Fruit fly (Drosophila melanogaster): Measurements from ENCODE around the gene Gr64c.
A peak's percentile ranks its signal among the peaks of the same experiment; 100 is the strongest.

Gene Gr64c

DNA sequence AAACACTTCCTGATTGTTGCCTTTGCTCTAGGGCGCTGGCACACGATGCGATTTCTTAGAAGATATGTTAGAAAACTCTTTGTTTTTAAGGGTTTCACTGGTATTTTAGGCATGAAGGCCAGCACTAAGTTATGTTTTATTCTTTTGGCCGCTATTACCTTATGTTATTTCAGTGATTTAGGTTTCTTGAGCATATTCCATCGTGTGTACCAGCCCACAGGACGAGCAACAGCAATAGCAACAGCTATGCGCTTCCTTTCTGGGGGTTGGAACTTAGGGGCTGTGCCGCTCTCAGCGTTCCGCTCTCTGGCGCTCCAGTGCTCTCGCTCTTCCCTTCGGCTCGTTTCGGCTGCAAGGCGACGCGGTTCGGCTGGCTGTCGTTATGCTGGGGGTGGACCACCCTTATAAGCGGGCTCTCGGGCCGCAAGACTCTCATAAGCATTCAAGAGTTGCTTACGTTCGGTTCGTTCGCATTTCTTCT, 44.9 kb upstream of the Gr64c start, which contains the start of gene scrt (continued):
- TF ChIP-seq pros (GFP tag; optimal IDR thresholded peaks at IDR 0.05) (peak; percentile 24), Doc3 (GFP tag; IDR thresholded peaks at IDR 0.05; ENCODE audit: partially characterized antibody) (no peak), CG3838 (GFP tag; optimal IDR thresholded peaks at IDR 0.05) (no peak), CG1647 (GFP tag; optimal IDR thresholded peaks at IDR 0.05) (no peak), Mrtf (GFP tag; IDR thresholded peaks at IDR 0.05) (no peak), CG13296 (GFP tag; optimal IDR thresholded peaks at IDR 0.05) (peak; percentile 9), twi (tag; optimal IDR thresholded peaks at IDR 0.05) (no peak), Nf-YA (GFP tag; IDR thresholded peaks at IDR 0.05) (no peak), Stat92E (GFP tag; optimal IDR thresholded peaks at IDR 0.05) (no peak), hth (optimal IDR thresholded peaks at IDR 0.05) (no peak), HLHmδ (GFP tag; optimal IDR thresholded peaks at IDR 0.05) (no peak), CG16815 (GFP tag; optimal IDR thresholded peaks at IDR 0.05) (peak; percentile 36), Lpt (GFP tag; optimal IDR thresholded peaks at IDR 0.05) (no peak), CG30431 (GFP tag; optimal IDR thresholded peaks at IDR 0.05) (peak; percentile 5), Max (GFP tag; optimal IDR thresholded peaks at IDR 0.05) (peak; percentile 14), CG6683 (GFP tag; optimal IDR thresholded peaks at IDR 0.05) (peak; percentile 28), vnd (GFP tag; IDR thresholded peaks at IDR 0.05; ENCODE audit: partially characterized antibody) (peak; percentile 67; the same call in 2 of the 3 replicates), CG43689 (GFP tag; IDR thresholded peaks at IDR 0.05) (no peak), CG30403 (GFP tag; optimal IDR thresholded peaks at IDR 0.05) (no peak), CG9727 (GFP tag; optimal IDR thresholded peaks at IDR 0.05) (peak; percentile 86), Antp (GFP tag; optimal IDR thresholded peaks at IDR 0.05) (peak; percentile 4), pb (GFP tag; optimal IDR thresholded peaks at IDR 0.05) (no peak), CG33213 (GFP tag; optimal IDR thresholded peaks at IDR 0.05) (no peak), CG32767 (GFP tag; IDR thresholded peaks at IDR 0.05) (peak; percentile 41; the same call in 1 of the 2 replicates), crol (GFP tag; IDR thresholded peaks at IDR 0.05) (no peak; the same call in 1 of the 2 replicates), Doc2 (GFP tag; IDR thresholded peaks at IDR 0.05) (no peak), slou (GFP tag; optimal IDR thresholded peaks at IDR 0.05) (no peak), CG8281 (tag; optimal IDR thresholded peaks at IDR 0.05) (no peak), Hr78 (GFP tag; optimal IDR thresholded peaks at IDR 0.05) (no peak), Med (GFP tag) (peak; percentile 62), CG13123 (GFP tag; optimal IDR thresholded peaks at IDR 0.05) (no peak), CG10274 (GFP tag; optimal IDR thresholded peaks at IDR 0.05) (no peak), CG2120 (GFP tag; optimal IDR thresholded peaks at IDR 0.05) (peak; percentile 53), CG17186 (GFP tag; optimal IDR thresholded peaks at IDR 0.05) (no peak), HLH4C (GFP tag; IDR thresholded peaks at IDR 0.05; ENCODE audit: partially characterized antibody) (peak; percentile 59), TFAM (GFP tag; optimal IDR thresholded peaks at IDR 0.05) (no peak), emc (GFP tag; optimal IDR thresholded peaks at IDR 0.05) (no peak), Bdp1 (GFP tag; optimal IDR thresholded peaks at IDR 0.05) (peak; percentile 21), gt (GFP tag; IDR thresholded peaks at IDR 0.05) (no peak), pum (GFP tag; optimal IDR thresholded peaks at IDR 0.05) (no peak), CG6654 (GFP tag; optimal IDR thresholded peaks at IDR 0.05) (no peak), CG8089 (GFP tag; optimal IDR thresholded peaks at IDR 0.05) (no peak), gfzf (GFP tag; optimal IDR thresholded peaks at IDR 0.05) (no peak), row (GFP tag; IDR thresholded peaks at IDR 0.05) (peak; percentile 84), CG3995 (GFP tag; optimal IDR thresholded peaks at IDR 0.05) (no peak), NC2α (GFP tag; optimal IDR thresholded peaks at IDR 0.05) (no peak), mirr (GFP tag; optimal IDR thresholded peaks at IDR 0.05) (no peak), Dip3 (GFP tag; optimal IDR thresholded peaks at IDR 0.05) (peak; percentile 10), usp (GFP tag; optimal IDR thresholded peaks at IDR 0.05) (no peak), CG6854 (GFP tag; optimal IDR thresholded peaks at IDR 0.05) (no peak), maf-S (GFP tag; optimal IDR thresholded peaks at IDR 0.05) (no peak), CG4282 (GFP tag; optimal IDR thresholded peaks at IDR 0.05) (no peak)

All from whole organism, embryonic.